Fruit fly (Drosophila melanogaster): ENCODE results near the gene maca.

maca gene

DNA sequence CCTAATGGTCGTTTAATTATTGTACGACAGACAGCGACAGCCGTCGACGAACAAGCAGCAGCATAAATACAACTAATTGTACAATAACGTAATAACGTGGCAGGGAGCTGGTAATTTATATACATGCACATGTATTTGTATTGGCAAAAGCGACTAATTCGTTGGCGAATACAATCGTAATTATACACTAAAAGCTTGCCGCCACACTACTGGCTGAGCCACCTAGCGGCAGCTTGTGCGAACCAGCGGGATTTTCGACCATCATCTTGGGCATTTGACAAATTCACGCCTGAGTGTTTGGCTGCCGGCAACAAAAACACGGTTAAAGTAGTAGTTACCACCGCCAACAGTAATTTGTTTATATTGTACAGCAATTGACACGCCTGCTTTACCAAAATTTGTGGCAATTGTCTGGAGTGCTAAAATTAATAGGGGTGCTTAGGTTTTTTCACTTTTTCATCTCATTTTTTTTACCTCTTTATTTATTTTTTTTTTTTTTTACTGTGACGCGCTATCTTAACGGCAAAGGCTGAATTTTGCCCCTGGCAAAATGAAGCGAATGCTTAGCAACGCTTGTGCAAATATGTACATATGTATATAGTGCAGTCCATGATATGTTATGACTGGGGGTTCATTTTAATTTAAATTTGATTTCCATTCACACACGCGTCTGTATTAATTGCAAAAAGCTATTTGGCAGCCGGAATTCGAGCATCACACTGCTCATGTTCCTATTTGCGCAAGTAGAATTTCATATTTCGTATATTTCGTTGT is 26.2 kb upstream of the maca start (continued):
- TF ChIP-seq Rel (GFP tag; optimal IDR thresholded peaks at IDR 0.05) (no peak), Rel (tag; optimal IDR thresholded peaks at IDR 0.05) (no peak), CG32264 (GFP tag; optimal IDR thresholded peaks at IDR 0.05) (no peak)

DNA sequence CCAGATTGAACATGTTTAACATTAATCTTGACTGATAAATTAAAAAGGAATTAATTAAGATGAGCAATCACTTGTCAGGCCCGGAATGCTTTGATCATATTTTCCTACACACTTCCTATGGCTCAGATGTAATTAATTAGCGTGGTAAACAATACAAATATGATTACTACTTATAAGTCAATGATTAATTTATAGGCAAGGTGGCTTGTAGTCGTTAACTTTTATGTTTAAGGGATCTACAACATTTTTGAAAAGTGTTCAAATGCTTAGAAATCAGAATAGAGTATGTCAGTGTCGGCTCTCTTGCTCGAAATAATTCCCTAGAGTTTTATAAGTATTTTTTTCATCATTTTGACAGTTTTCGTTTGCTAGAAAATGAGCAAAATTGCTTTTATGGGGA is 22.7 kb upstream of the maca start:
- TF ChIP-seq h (GFP tag; optimal IDR thresholded peaks at IDR 0.05) (no peak), Dfd (GFP tag; optimal IDR thresholded peaks at IDR 0.05) (no peak), Rel (GFP tag; optimal IDR thresholded peaks at IDR 0.05) (no peak), Rel (tag; optimal IDR thresholded peaks at IDR 0.05) (no peak), sv (GFP tag; optimal IDR thresholded peaks at IDR 0.05) (no peak)

DNA sequence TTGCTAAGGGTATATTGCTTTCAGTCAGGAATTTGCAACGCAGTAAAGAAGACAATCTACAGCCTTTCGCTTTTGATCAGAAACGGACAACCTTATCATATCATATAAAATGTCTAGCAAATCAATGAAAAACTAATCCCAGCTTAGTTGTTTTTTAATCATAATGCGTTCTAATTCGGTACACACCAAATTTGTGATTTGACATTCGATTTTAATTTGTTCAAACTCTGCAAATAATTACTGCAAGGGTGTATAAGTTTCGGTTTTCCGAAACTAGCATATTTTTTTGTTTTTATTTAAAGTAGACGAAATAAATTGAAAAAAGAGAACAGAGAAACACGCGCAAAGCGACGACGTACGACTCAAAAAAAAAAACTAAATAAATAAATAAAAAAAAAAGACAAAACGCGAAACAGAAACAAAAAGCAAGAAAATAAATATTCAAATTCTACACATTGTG is 21.6 kb upstream of the maca start:
- TF ChIP-seq Dfd (GFP tag; optimal IDR thresholded peaks at IDR 0.05) (no peak), foxo (GFP tag; optimal IDR thresholded peaks at IDR 0.05) (peak in 1 of 2 experiments; percentile 27), N (GFP tag; optimal IDR thresholded peaks at IDR 0.05) (no peak), Myc (optimal IDR thresholded peaks at IDR 0.05) (no peak), OdsH (GFP tag; optimal IDR thresholded peaks at IDR 0.05) (no peak), pan (optimal IDR thresholded peaks at IDR 0.05) (no peak), psq (GFP tag; optimal IDR thresholded peaks at IDR 0.05) (peak; percentile 7), Dif (GFP tag; optimal IDR thresholded peaks at IDR 0.05; ENCODE audit: partially characterized antibody) (no peak), Hr83 (GFP tag; optimal IDR thresholded peaks at IDR 0.05; ENCODE audit: poor library complexity, severe bottlenecking) (no peak), Mio (GFP tag; optimal IDR thresholded peaks at IDR 0.05) (no peak), h (GFP tag; optimal IDR thresholded peaks at IDR 0.05) (peak; percentile 19), CrebA (GFP tag; optimal IDR thresholded peaks at IDR 0.05; ENCODE audit: borderline replicate concordance) (no peak), dmrt93B (GFP tag; optimal IDR thresholded peaks at IDR 0.05) (no peak), Abd-B (GFP tag; optimal IDR thresholded peaks at IDR 0.05) (no peak), dsf (GFP tag; optimal IDR thresholded peaks at IDR 0.05; ENCODE audit: borderline replicate concordance) (no peak), ey (GFP tag; optimal IDR thresholded peaks at IDR 0.05) (peak; percentile 46), HLH106 (tag; optimal IDR thresholded peaks at IDR 0.05) (peak; percentile 35), sv (GFP tag; optimal IDR thresholded peaks at IDR 0.05) (no peak), rgr (GFP tag; optimal IDR thresholded peaks at IDR 0.05) (peak; percentile 0), brk (GFP tag; optimal IDR thresholded peaks at IDR 0.05) (no peak), Vsx2 (GFP tag; optimal IDR thresholded peaks at IDR 0.05; ENCODE audit: partially characterized antibody) (no peak), br (GFP tag; optimal IDR thresholded peaks at IDR 0.05) (no peak)

DNA sequence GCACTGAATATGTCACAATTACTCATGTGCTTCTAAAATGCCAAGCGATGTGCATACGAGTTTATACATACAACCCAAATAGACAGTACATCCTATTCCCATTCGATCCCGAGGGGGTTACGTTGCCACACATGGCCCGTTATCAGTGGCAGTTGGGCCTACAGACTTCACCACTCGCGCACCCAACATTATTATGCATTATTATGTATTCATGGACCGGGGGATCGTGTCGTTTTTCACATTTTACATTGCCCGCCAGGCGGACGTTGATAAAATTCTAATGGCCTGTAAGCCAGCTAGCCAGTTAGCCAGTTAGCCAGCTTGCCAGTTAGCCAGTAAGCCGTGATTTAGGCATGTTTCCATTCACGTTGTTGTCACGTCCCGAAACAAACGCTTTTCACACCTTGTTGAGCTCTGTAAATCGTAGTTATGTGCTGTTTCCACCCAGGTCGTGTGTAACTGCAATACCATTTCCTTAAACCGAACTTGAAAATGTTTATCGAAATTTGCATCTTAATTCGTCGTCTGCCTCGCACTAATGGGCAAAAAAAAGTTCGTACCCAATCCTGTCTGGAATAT is 21.0 kb upstream of the maca start:
- no peak for TF ChIP-seq tai (GFP tag; optimal IDR thresholded peaks at IDR 0.05)

DNA sequence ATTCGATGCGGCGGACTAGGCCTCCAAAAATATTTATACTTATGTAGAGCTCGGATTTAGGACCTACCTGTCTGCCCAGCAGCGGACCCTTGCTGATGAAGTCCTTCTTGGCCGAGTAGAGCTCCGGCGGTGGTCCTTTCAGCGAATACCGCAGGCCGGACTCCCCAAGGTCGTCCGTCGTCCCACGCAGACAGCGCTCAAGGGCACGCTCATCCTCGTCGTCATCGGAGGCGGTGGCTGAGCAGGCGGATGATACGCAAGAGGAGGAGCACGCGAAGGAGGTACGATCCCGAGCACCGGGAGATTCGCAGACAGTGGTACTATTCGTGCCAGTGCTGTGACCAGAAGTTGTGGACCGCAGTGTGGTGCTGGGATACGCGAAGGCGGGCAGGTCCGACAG is 19.6 kb upstream of the maca start:
- TF ChIP-seq CG32264 (GFP tag; optimal IDR thresholded peaks at IDR 0.05) = no peak
- TF ChIP-seq psq (GFP tag; optimal IDR thresholded peaks at IDR 0.05) = no peak
- TF ChIP-seq jim (GFP tag; optimal IDR thresholded peaks at IDR 0.05) = no peak
- TF ChIP-seq brk (GFP tag; optimal IDR thresholded peaks at IDR 0.05) = no peak
- no peak for TF ChIP-seq HLH106 (tag; optimal IDR thresholded peaks at IDR 0.05)
- no peak for TF ChIP-seq lola (GFP tag; optimal IDR thresholded peaks at IDR 0.05)
- TF ChIP-seq Myc (optimal IDR thresholded peaks at IDR 0.05) = no peak
- no peak for TF ChIP-seq dl (GFP tag; optimal IDR thresholded peaks at IDR 0.05; ENCODE audit: insufficient read depth in 1 of 2, partially characterized antibody in 2 of 2)
- TF ChIP-seq Dif (GFP tag; optimal IDR thresholded peaks at IDR 0.05; ENCODE audit: partially characterized antibody) = no peak
- no peak for TF ChIP-seq sage (GFP tag; optimal IDR thresholded peaks at IDR 0.05)
- no peak for TF ChIP-seq tai (GFP tag; optimal IDR thresholded peaks at IDR 0.05)
- TF ChIP-seq OdsH (GFP tag; optimal IDR thresholded peaks at IDR 0.05) = no peak
- TF ChIP-seq h (GFP tag; optimal IDR thresholded peaks at IDR 0.05) = no peak
- TF ChIP-seq sv (GFP tag; optimal IDR thresholded peaks at IDR 0.05) = no peak
